Fruit fly (Drosophila melanogaster) whole organism, embryonic: ENCODE data around the gene CG3335.

Experiments
- Bteb2 ChIP-seq: fragments of 200-800 bp; sonication (Bioruptor generic); optimal IDR thresholded peaks from 2 replicates; lab custom pipeline; 2016; ENCODE audit warnings: missing biosample characterization, missing genetic modification characterization
- CG10209 ChIP-seq: fragments of 200-800 bp; sonication (Bioruptor generic); optimal IDR thresholded peaks from 3 replicates; lab custom pipeline; 2017; ENCODE audit warnings: missing biosample characterization, mild to moderate bottlenecking, missing genetic modification characterization, missing genetic modification reagents
- CG10565 ChIP-seq: fragments of 200-800 bp; sonication (Bioruptor generic); optimal IDR thresholded peaks from 3 replicates; lab custom pipeline; 2016; ENCODE audit warnings: missing biosample characterization, mild to moderate bottlenecking, missing genetic modification characterization
- CG11723 ChIP-seq: fragments of 200-800 bp; sonication (Bioruptor generic); optimal IDR thresholded peaks from 2 replicates; lab custom pipeline; 2017; ENCODE audit warnings: missing biosample characterization, mild to moderate bottlenecking, missing genetic modification characterization
- CG1233 ChIP-seq: fragments of 200-800 bp; sonication (Bioruptor generic); optimal IDR thresholded peaks from 4 replicates; lab custom pipeline; 2018; ENCODE audit warnings: missing biosample characterization, mild to moderate bottlenecking, missing genetic modification characterization
- CG15514 ChIP-seq: fragments of 200-800 bp; sonication (Bioruptor generic); optimal IDR thresholded peaks from 3 replicates; lab custom pipeline; 2017; ENCODE audit warnings: missing biosample characterization, missing genetic modification characterization, mild to moderate bottlenecking, moderate library complexity, missing genetic modification reagents
- CG16813 ChIP-seq: fragments of 200-800 bp; sonication (Bioruptor generic); IDR thresholded peaks from 3 replicates; pipeline ENCODE4 v1.3.6; 2022; ENCODE audit warnings: missing biosample characterization, missing genetic modification characterization; ENCODE audit not compliant: partially characterized antibody
- CG17912 ChIP-seq: fragments of 200-800 bp; sonication (Bioruptor generic); optimal IDR thresholded peaks from 2 replicates; lab custom pipeline; 2018; ENCODE audit warnings: missing biosample characterization, mild to moderate bottlenecking, missing genetic modification characterization
- CG18599 ChIP-seq: fragments of 200-800 bp; sonication (Bioruptor generic); optimal IDR thresholded peaks from 3 replicates; lab custom pipeline; 2017; ENCODE audit warnings: missing biosample characterization, missing genetic modification characterization, mild to moderate bottlenecking, moderate library complexity, missing genetic modification reagents
- CG2199 ChIP-seq: fragments of 200-800 bp; sonication (Bioruptor generic); IDR thresholded peaks from 3 replicates; pipeline ENCODE4 v1.3.6; 2022; ENCODE audit warnings: missing biosample characterization, missing genetic modification characterization
- CG30020 ChIP-seq: fragments of 200-800 bp; optimal IDR thresholded peaks from 2 replicates; lab custom pipeline; 2019; ENCODE audit warnings: missing biosample characterization, mild to moderate bottlenecking, missing genetic modification characterization, moderate library complexity
- CG3407 ChIP-seq: fragments of 200-800 bp; sonication (Bioruptor generic); optimal IDR thresholded peaks from 2 replicates; lab custom pipeline; 2018; ENCODE audit warnings: missing biosample characterization, mild to moderate bottlenecking, missing genetic modification characterization
- CG43689 ChIP-seq: fragments of 200-800 bp; sonication (Bioruptor generic); IDR thresholded peaks from 2 replicates; pipeline ENCODE4 v1.3.6; 2022; ENCODE audit warnings: missing biosample characterization, missing genetic modification characterization
- CG5245 ChIP-seq: fragments of 200-800 bp; sonication (Bioruptor generic); optimal IDR thresholded peaks from 3 replicates; lab custom pipeline; 2016; ENCODE audit warnings: missing biosample characterization, missing genetic modification characterization
- CG6791 ChIP-seq: fragments of 200-800 bp; sonication (Bioruptor generic); IDR thresholded peaks from 3 replicates; pipeline ENCODE4 v1.3.6; 2022; ENCODE audit warnings: missing biosample characterization, missing genetic modification characterization; ENCODE audit not compliant: partially characterized antibody
- CG7839 ChIP-seq: fragments of 200-800 bp; sonication (Bioruptor generic); optimal IDR thresholded peaks from 3 replicates; lab custom pipeline; 2018; ENCODE audit warnings: missing biosample characterization, mild to moderate bottlenecking, missing genetic modification characterization, moderate library complexity
- CG7963 ChIP-seq: fragments of 200-800 bp; sonication (Bioruptor generic); IDR thresholded peaks from 3 replicates; pipeline ENCODE4 v1.3.6; 2022; ENCODE audit warnings: missing biosample characterization, missing genetic modification characterization; ENCODE audit not compliant: partially characterized antibody
- CG9727 ChIP-seq: fragments of 200-800 bp; sonication (Bioruptor generic); optimal IDR thresholded peaks from 3 replicates; lab custom pipeline; 2017; ENCODE audit warnings: missing biosample characterization, mild to moderate bottlenecking, missing genetic modification characterization
- D19B ChIP-seq: fragments of 200-800 bp; sonication (Bioruptor generic); optimal IDR thresholded peaks from 2 replicates; lab custom pipeline; 2017; ENCODE audit warnings: missing biosample characterization, mild to moderate bottlenecking, missing genetic modification characterization
- Elba2 ChIP-seq: fragments of 200-800 bp; sonication (Bioruptor generic); optimal IDR thresholded peaks from 3 replicates; lab custom pipeline; 2016; ENCODE audit warnings: missing biosample characterization, missing genetic modification characterization
- Fer2 ChIP-seq: fragments of 200-800 bp; sonication (Bioruptor generic); optimal IDR thresholded peaks from 2 replicates; lab custom pipeline; 2018; ENCODE audit warnings: missing biosample characterization, mild to moderate bottlenecking, missing genetic modification characterization, moderate library complexity
- H2.0 ChIP-seq: fragments of 200-800 bp; sonication (Bioruptor generic); IDR thresholded peaks from 2 replicates; pipeline ENCODE4 v1.3.6; 2022; ENCODE audit warnings: missing biosample characterization, missing genetic modification characterization
- HLH54F ChIP-seq: fragments of 200-800 bp; sonication (Bioruptor generic); optimal IDR thresholded peaks from 3 replicates; lab custom pipeline; 2016; ENCODE audit warnings: missing biosample characterization, missing genetic modification characterization
- Hand ChIP-seq: fragments of 200-800 bp; sonication (Bioruptor generic); optimal IDR thresholded peaks from 2 replicates; lab custom pipeline; 2017; ENCODE audit warnings: mild to moderate bottlenecking, missing biosample characterization, missing genetic modification reagents, missing genetic modification characterization
- Meics ChIP-seq: fragments of 200-800 bp; sonication (Bioruptor generic); optimal IDR thresholded peaks from 2 replicates; lab custom pipeline; 2017; ENCODE audit warnings: missing biosample characterization, mild to moderate bottlenecking, missing genetic modification characterization
- NFAT ChIP-seq: fragments of 200-800 bp; sonication (Bioruptor generic); IDR thresholded peaks from 2 replicates; pipeline ENCODE4 v1.3.6; 2022; ENCODE audit warnings: missing biosample characterization, missing genetic modification characterization
- Rfx ChIP-seq: fragments of 200-800 bp; sonication (Bioruptor generic); IDR thresholded peaks from 2 replicates; pipeline ENCODE4 v1.3.6; 2022; ENCODE audit warnings: missing biosample characterization, missing genetic modification characterization
- Sry-β ChIP-seq: fragments of 200-800 bp; sonication (Bioruptor generic); optimal IDR thresholded peaks from 2 replicates; lab custom pipeline; 2018; ENCODE audit warnings: missing biosample characterization, mild to moderate bottlenecking, missing genetic modification characterization, moderate library complexity
- Stat92E ChIP-seq, 3 experiments: fragments of >200 bp in 2 of 3; fragments of 200-800 bp in 1 of 3; sonication (Bioruptor generic) in 1 of 3; optimal IDR thresholded peaks; 2 replicates each; lab custom pipeline; 2017 to 2019; ENCODE audit warnings: missing biosample characterization in 3 of 3, missing genetic modification characterization in 3 of 3, mild to moderate bottlenecking in 1 of 3, moderate library complexity in 1 of 3
- Trl ChIP-seq, 3 experiments: fragments of >200 bp in 2 of 3; fragments of 200-800 bp in 1 of 3; sonication (Bioruptor generic) in 1 of 3; optimal IDR thresholded peaks; 2 replicates in 1 of 3; 3 replicates in 2 of 3; lab custom pipeline; 2016 to 2017; ENCODE audit warnings: missing biosample characterization in 1 of 3, missing genetic modification characterization in 1 of 3
- Vsx1 ChIP-seq: fragments of 200-800 bp; sonication (Bioruptor generic); optimal IDR thresholded peaks from 2 replicates; lab custom pipeline; 2017; ENCODE audit warnings: missing biosample characterization, mild to moderate bottlenecking, missing genetic modification characterization, missing genetic modification reagents
- ab ChIP-seq: fragments of 200-800 bp; sonication (Bioruptor generic); optimal IDR thresholded peaks from 2 replicates; lab custom pipeline; 2016; ENCODE audit warnings: missing biosample characterization, missing genetic modification characterization
- dan ChIP-seq: fragments of 200-800 bp; sonication (Bioruptor generic); IDR thresholded peaks from 2 replicates; pipeline ENCODE4 v1.3.6; 2022; ENCODE audit warnings: missing biosample characterization, missing genetic modification characterization
- dati ChIP-seq: fragments of 200-800 bp; sonication (Bioruptor generic); IDR thresholded peaks from 2 replicates; pipeline ENCODE4 v1.3.6; 2022; ENCODE audit warnings: missing biosample characterization, missing genetic modification characterization
- exex ChIP-seq: fragments of 200-800 bp; sonication (Bioruptor generic); optimal IDR thresholded peaks from 4 replicates; lab custom pipeline; 2018; ENCODE audit warnings: missing biosample characterization, mild to moderate bottlenecking, missing genetic modification characterization, moderate library complexity
- fd96Cb ChIP-seq: fragments of 200-800 bp; sonication (Bioruptor generic); optimal IDR thresholded peaks from 2 replicates; lab custom pipeline; 2018; ENCODE audit warnings: missing biosample characterization, mild to moderate bottlenecking, missing genetic modification characterization, moderate library complexity
- gt ChIP-seq: fragments of 200-800 bp; sonication (Bioruptor generic); IDR thresholded peaks from 2 replicates; pipeline ENCODE4 v1.3.6; 2022; ENCODE audit warnings: missing biosample characterization, missing genetic modification characterization
- kah ChIP-seq: fragments of 200-800 bp; sonication (Bioruptor generic); optimal IDR thresholded peaks from 2 replicates; lab custom pipeline; 2018; ENCODE audit warnings: missing biosample characterization, mild to moderate bottlenecking, missing genetic modification characterization
- kay ChIP-seq: fragments of 200-800 bp; sonication (Bioruptor generic); optimal IDR thresholded peaks from 2 replicates; lab custom pipeline; 2016; ENCODE audit warnings: missing biosample characterization, missing genetic modification characterization
- lmd ChIP-seq: fragments of 200-800 bp; sonication (Bioruptor generic); IDR thresholded peaks from 2 replicates; pipeline ENCODE4 v1.3.6; 2022; ENCODE audit warnings: missing biosample characterization, missing genetic modification characterization
- lov ChIP-seq, 2 experiments: fragments of 200-800 bp in 1 of 2; fragments of >200 bp in 1 of 2; sonication (Bioruptor generic) in 1 of 2; IDR thresholded peaks in 1 of 2; optimal IDR thresholded peaks in 1 of 2; 2 replicates in 1 of 2; 3 replicates in 1 of 2; pipeline versions ENCODE4 v1.3.6 to Lab custom; 2017 to 2022; ENCODE audit warnings: missing biosample characterization in 1 of 2, missing genetic modification characterization in 1 of 2
- mld ChIP-seq: fragments of 200-800 bp; sonication (Bioruptor generic); IDR thresholded peaks from 3 replicates; pipeline ENCODE4 v1.3.6; 2022; ENCODE audit warnings: missing biosample characterization, missing genetic modification characterization; ENCODE audit not compliant: partially characterized antibody
- row ChIP-seq: fragments of 200-800 bp; sonication (Bioruptor generic); IDR thresholded peaks from 3 replicates; pipeline ENCODE4 v1.3.6; 2022; ENCODE audit warnings: missing biosample characterization, missing genetic modification characterization
- seq ChIP-seq: fragments of 200-800 bp; sonication (Bioruptor generic); IDR thresholded peaks from 2 replicates; pipeline ENCODE4 v1.3.6; 2022; ENCODE audit warnings: missing biosample characterization, missing genetic modification characterization
- slp2 ChIP-seq: fragments of 200-800 bp; sonication (Bioruptor generic); optimal IDR thresholded peaks from 2 replicates; lab custom pipeline; 2016; ENCODE audit warnings: missing biosample characterization, missing genetic modification characterization
- so ChIP-seq: fragments of 200-800 bp; sonication (Bioruptor generic); IDR thresholded peaks from 3 replicates; pipeline ENCODE4 v1.3.6; 2022; ENCODE audit warnings: missing biosample characterization, missing genetic modification characterization
- sr ChIP-seq: fragments of 200-800 bp; sonication (Bioruptor generic); IDR thresholded peaks from 3 replicates; pipeline ENCODE4 v1.3.6; 2022; ENCODE audit warnings: missing biosample characterization, missing genetic modification characterization
- tll ChIP-seq, 2 experiments: fragments of 200-800 bp in 1 of 2; fragments of >200 bp in 1 of 2; sonication (Bioruptor generic) in 1 of 2; optimal IDR thresholded peaks; 2 replicates each; lab custom pipeline; 2017 to 2019; ENCODE audit warnings: missing biosample characterization in 2 of 2, missing genetic modification characterization in 2 of 2, mild to moderate bottlenecking in 1 of 2, moderate library complexity in 1 of 2

Gene CG3335

dm6 chr3L:9613960-9614588 lies 10.0 kb upstream of the CG3335 start (continued):
- TF ChIP-seq dati (GFP tag; lab: Robert Waterston, UW), result no peak
- no peak for TF ChIP-seq Stat92E (GFP tag; optimal IDR thresholded peaks at IDR 0.05; lab: Kevin White, UChicago)
- no peak for TF ChIP-seq CG16813 (GFP tag; lab: Robert Waterston, UW)
- no peak for TF ChIP-seq Fer2
- no peak for TF ChIP-seq lov (optimal IDR thresholded peaks at IDR 0.05; lab: Kevin White, UChicago)
- TF ChIP-seq lov (GFP tag; IDR thresholded peaks at IDR 0.05; lab: Robert Waterston, UW), result no peak
- no peak for TF ChIP-seq gt (GFP tag; lab: Robert Waterston, UW)
- TF ChIP-seq Rfx, result peak; percentile 90
- peak; percentile 29; the same call in 1 of the 3 replicates for TF ChIP-seq row (GFP tag; lab: Robert Waterston, UW)
- no peak for TF ChIP-seq CG9727
- no peak for TF ChIP-seq D19B
- peak; percentile 3 for TF ChIP-seq CG7839 (tag; lab: Kevin White, UChicago)
- no peak for TF ChIP-seq seq (GFP tag; lab: Robert Waterston, UW)
- TF ChIP-seq NFAT (GFP tag; lab: Robert Waterston, UW), result peak; percentile 73; the same call in 1 of the 2 replicates
- no peak for TF ChIP-seq CG11723 (GFP tag; lab: Kevin White, UChicago)
- TF ChIP-seq lmd (GFP tag; lab: Robert Waterston, UW), result peak; percentile 57; the same call in 1 of the 2 replicates
- TF ChIP-seq CG2199 (GFP tag; lab: Robert Waterston, UW), result peak; percentile 88
- no peak for TF ChIP-seq CG18599 (GFP tag; lab: Kevin White, UChicago)
- TF ChIP-seq Hand (GFP tag; lab: Kevin White, UChicago), result no peak
- no peak for TF ChIP-seq Trl (optimal IDR thresholded peaks at IDR 0.05; lab: Kevin White, UChicago)
- TF ChIP-seq Trl (GFP tag; optimal IDR thresholded peaks at IDR 0.05; lab: Kevin White, UChicago), result no peak
- no peak for TF ChIP-seq CG10209 (GFP tag; lab: Kevin White, UChicago)
- no peak for TF ChIP-seq Meics
- TF ChIP-seq H2.0 (GFP tag; lab: Robert Waterston, UW), result no peak
- TF ChIP-seq CG10565 (GFP tag; lab: Kevin White, UChicago), result no peak
- TF ChIP-seq mld (GFP tag; lab: Robert Waterston, UW), result no peak
- peak; percentile 67 for TF ChIP-seq CG5245
- TF ChIP-seq Sry-β (GFP tag; lab: Kevin White, UChicago), result no peak
- TF ChIP-seq CG3407 (GFP tag; lab: Kevin White, UChicago), result no peak
- TF ChIP-seq tll (GFP tag; optimal IDR thresholded peaks at IDR 0.05; lab: Kevin White, UChicago), result no peak
- TF ChIP-seq kay (GFP tag; lab: Kevin White, UChicago), result no peak
- TF ChIP-seq dan (GFP tag; lab: Robert Waterston, UW), result no peak
- TF ChIP-seq sr, result no peak
- peak; percentile 42 for TF ChIP-seq Vsx1 (GFP tag; lab: Kevin White, UChicago)
- TF ChIP-seq fd96Cb (tag; lab: Kevin White, UChicago), result peak; percentile 25
- no peak; the same call in 2 of the 3 replicates for TF ChIP-seq CG6791 (GFP tag; lab: Robert Waterston, UW)
- no peak for TF ChIP-seq CG17912 (GFP tag; lab: Kevin White, UChicago)
- TF ChIP-seq CG7963 (GFP tag; lab: Robert Waterston, UW), result no peak
- TF ChIP-seq ab, result no peak
- TF ChIP-seq Elba2, result no peak
- TF ChIP-seq so (GFP tag; lab: Robert Waterston, UW), result no peak
- peak; percentile 51 for TF ChIP-seq CG15514 (GFP tag; lab: Kevin White, UChicago)
- no peak for TF ChIP-seq CG43689 (GFP tag; lab: Robert Waterston, UW)
- TF ChIP-seq HLH54F (GFP tag; lab: Kevin White, UChicago), result no peak
- TF ChIP-seq slp2 (GFP tag; lab: Kevin White, UChicago), result no peak
- TF ChIP-seq kah (GFP tag; lab: Kevin White, UChicago), result no peak
- TF ChIP-seq CG1233 (GFP tag; lab: Kevin White, UChicago), result no peak
- no peak for TF ChIP-seq exex (tag; lab: Kevin White, UChicago)
- TF ChIP-seq Bteb2 (GFP tag; lab: Kevin White, UChicago), result no peak
- TF ChIP-seq CG30020 (tag; lab: Kevin White, UChicago), result no peak
